Worm (Caenorhabditis elegans) whole organism, young adult: ENCODE results near the gene che-2.
A peak's percentile ranks its signal among the peaks of the same experiment; 100 is the strongest.

Source experiments
- B0035.1 ChIP-seq: sonication (generic microtip); optimal IDR thresholded peaks from 2 replicates; lab custom pipeline; 2016; ENCODE audit warnings: missing genetic modification characterization, mild to moderate bottlenecking, missing compliant biosample characterization, missing genotype, missing genetic modification reagents
- B0336.3 ChIP-seq: fragments of 200-800 bp; sonication (Bioruptor generic); IDR thresholded peaks from 2 replicates; pipeline ENCODE4 v1.3.6; 2022; ENCODE audit warnings: missing genetic modification characterization, missing compliant biosample characterization
- C17E4.6 ChIP-seq: fragments of 200-800 bp; sonication (Bioruptor generic); IDR thresholded peaks from 2 replicates; pipeline ENCODE4 v1.3.6; 2022; ENCODE audit warnings: missing genetic modification reagents, missing genetic modification characterization, missing compliant biosample characterization
- F23B12.7 ChIP-seq: sonication (generic microtip); optimal IDR thresholded peaks from 2 replicates; lab custom pipeline; 2017; ENCODE audit warnings: missing genetic modification characterization, mild to moderate bottlenecking, missing compliant biosample characterization, antibody characterized with exemption, moderate library complexity; ENCODE audit not compliant: insufficient read depth
- Y53F4B.3 ChIP-seq: fragments of 200-800 bp; sonication (Bioruptor generic); IDR thresholded peaks from 2 replicates; pipeline ENCODE4 v1.3.6; 2022; ENCODE audit warnings: missing genetic modification reagents, missing genetic modification characterization, missing compliant biosample characterization
- Y53G8AR.9 ChIP-seq: fragments of 200-800 bp; sonication (Bioruptor generic); conservative IDR thresholded peaks from 2 replicates; pipeline ENCODE4 v1.3.6; 2022; ENCODE audit warnings: missing genetic modification reagents, missing genetic modification characterization, missing compliant biosample characterization
- Y95B8A.8 ChIP-seq: fragments of 200-800 bp; sonication (Bioruptor generic); IDR thresholded peaks from 2 replicates; pipeline ENCODE4 v1.3.6; 2022; ENCODE audit warnings: missing genetic modification reagents, missing genetic modification characterization, missing compliant biosample characterization
- aptf-3 ChIP-seq: fragments of 200-800 bp; sonication (Bioruptor generic); IDR thresholded peaks from 2 replicates; pipeline ENCODE4 v1.3.6; 2022; ENCODE audit warnings: missing genetic modification characterization, missing compliant biosample characterization
- atf-7 ChIP-seq: sonication (generic microtip); optimal IDR thresholded peaks from 2 replicates; lab custom pipeline; 2017; ENCODE audit warnings: mild to moderate bottlenecking, missing genetic modification characterization, missing compliant biosample characterization
- attf-3 ChIP-seq: fragments of 200-800 bp; sonication (Bioruptor generic); conservative IDR thresholded peaks from 2 replicates; pipeline ENCODE4 v1.3.6; 2022; ENCODE audit warnings: missing genetic modification reagents, missing genetic modification characterization, missing compliant biosample characterization
- attf-5 ChIP-seq: fragments of 200-800 bp; sonication (Bioruptor generic); optimal IDR thresholded peaks from 2 replicates; lab custom pipeline; 2018; ENCODE audit warnings: mild to moderate bottlenecking, missing genetic modification characterization, missing compliant biosample characterization
- bed-2 ChIP-seq: fragments of 200-800 bp; sonication (Bioruptor generic); IDR thresholded peaks from 2 replicates; pipeline ENCODE4 v1.3.6; 2022; ENCODE audit warnings: missing genetic modification reagents, missing genetic modification characterization, missing compliant biosample characterization
- cebp-2 ChIP-seq: fragments of 200-800 bp; sonication (Bioruptor generic); IDR thresholded peaks from 2 replicates; pipeline ENCODE4 v1.3.6; 2022; ENCODE audit warnings: missing genetic modification characterization, missing compliant biosample characterization
- ceh-79 ChIP-seq: sonication (generic microtip); optimal IDR thresholded peaks from 2 replicates; lab custom pipeline; 2017; ENCODE audit warnings: mild to moderate bottlenecking, missing genetic modification characterization, missing compliant biosample characterization
- ceh-91 ChIP-seq: fragments of 200-800 bp; sonication (Bioruptor generic); IDR thresholded peaks from 2 replicates; pipeline ENCODE4 v1.3.6; 2022; ENCODE audit warnings: missing genetic modification reagents, missing genetic modification characterization, missing compliant biosample characterization
- dox-1 ChIP-seq: fragments of 200-800 bp; sonication (Bioruptor generic); IDR thresholded peaks from 2 replicates; pipeline ENCODE4 v1.3.6; 2022; ENCODE audit warnings: missing genetic modification reagents, missing genetic modification characterization, missing compliant biosample characterization
- dpl-1 ChIP-seq: fragments of 150-350 bp; optimal IDR thresholded peaks from 2 replicates; lab custom pipeline; 2014; ENCODE audit warnings: missing biosample characterization, missing genetic modification reagents, missing genetic modification characterization
- egl-18 ChIP-seq: fragments of 200-800 bp; sonication (Bioruptor generic); IDR thresholded peaks from 2 replicates; pipeline ENCODE4 v1.3.6; 2022; ENCODE audit warnings: missing genetic modification reagents, missing genetic modification characterization, missing compliant biosample characterization
- egl-44 ChIP-seq: fragments of 200-800 bp; sonication (Bioruptor generic); IDR thresholded peaks from 2 replicates; pipeline ENCODE4 v1.3.6; 2022; ENCODE audit warnings: missing genetic modification reagents, missing genetic modification characterization, missing compliant biosample characterization
- fkh-3 ChIP-seq: sonication (generic microtip); optimal IDR thresholded peaks from 2 replicates; lab custom pipeline; 2016; ENCODE audit warnings: mild to moderate bottlenecking, missing genetic modification characterization, missing compliant biosample characterization
- gei-17 ChIP-seq: fragments of 200-800 bp; sonication (Bioruptor generic); optimal IDR thresholded peaks from 2 replicates; lab custom pipeline; 2018; ENCODE audit warnings: mild to moderate bottlenecking, missing genetic modification characterization, missing compliant biosample characterization
- hmg-1.2 ChIP-seq: fragments of 200-800 bp; sonication (Bioruptor generic); IDR thresholded peaks from 2 replicates; pipeline ENCODE4 v1.3.6; 2022; ENCODE audit warnings: missing genetic modification reagents, missing genetic modification characterization, missing compliant biosample characterization
- hmg-20 ChIP-seq: fragments of 200-800 bp; sonication (Bioruptor generic); IDR thresholded peaks from 2 replicates; pipeline ENCODE4 v1.3.6; 2022; ENCODE audit warnings: missing genetic modification reagents, missing genetic modification characterization, missing compliant biosample characterization
- hrde-1 ChIP-seq: sonication (generic microtip); optimal IDR thresholded peaks from 2 replicates; lab custom pipeline; 2016; ENCODE audit warnings: missing genetic modification characterization, mild to moderate bottlenecking, missing compliant biosample characterization, moderate library complexity, missing genotype, missing genetic modification reagents, borderline replicate concordance
- lin-26 ChIP-seq: fragments of 200-800 bp; sonication (Bioruptor generic); IDR thresholded peaks from 2 replicates; pipeline ENCODE4 v1.3.6; 2022; ENCODE audit warnings: missing genetic modification reagents, missing genetic modification characterization, missing compliant biosample characterization
- lin-35 ChIP-seq, 3 experiments: fragments of 150-350 bp in 2 of 3; sonication (generic microtip) in 1 of 3; optimal IDR thresholded peaks; 2 replicates each; lab custom pipeline; 2014 to 2018; ENCODE audit warnings: missing biosample characterization in 3 of 3, missing genetic modification characterization in 3 of 3, missing genetic modification reagents in 3 of 3
- lir-1 ChIP-seq: fragments of 200-800 bp; sonication (Bioruptor generic); conservative IDR thresholded peaks from 2 replicates; pipeline ENCODE4 v1.3.6; 2022; ENCODE audit warnings: missing genetic modification reagents, missing genetic modification characterization, missing compliant biosample characterization
- nfyb-1 ChIP-seq: fragments of 200-800 bp; sonication (Bioruptor generic); IDR thresholded peaks from 2 replicates; pipeline ENCODE4 v1.3.6; 2022; ENCODE audit warnings: missing genetic modification reagents, missing genetic modification characterization, missing compliant biosample characterization
- nhr-120 ChIP-seq: fragments of 200-800 bp; sonication (Bioruptor generic); IDR thresholded peaks from 2 replicates; pipeline ENCODE4 v1.3.6; 2022; ENCODE audit warnings: missing genetic modification characterization, missing compliant biosample characterization
- nhr-80 ChIP-seq: sonication (generic microtip); optimal IDR thresholded peaks from 2 replicates; lab custom pipeline; 2016; ENCODE audit warnings: missing genetic modification characterization, missing compliant biosample characterization
- nhr-90 ChIP-seq: sonication (generic microtip); optimal IDR thresholded peaks from 2 replicates; lab custom pipeline; 2016; ENCODE audit warnings: missing genotype, mild to moderate bottlenecking, missing genetic modification characterization, missing compliant biosample characterization
- rcor-1 ChIP-seq: fragments of 200-800 bp; sonication (Bioruptor generic); IDR thresholded peaks from 2 replicates; pipeline ENCODE4 v1.3.6; 2022; ENCODE audit warnings: missing genetic modification reagents, missing genetic modification characterization, missing compliant biosample characterization
- repo-1 ChIP-seq: sonication (generic microtip); optimal IDR thresholded peaks from 2 replicates; lab custom pipeline; 2017; ENCODE audit warnings: mild to moderate bottlenecking, missing genetic modification characterization, missing compliant biosample characterization
- rpc-1 ChIP-seq, 2 experiments: fragments of 150-350 bp in 1 of 2; sonication (generic microtip) in 1 of 2; optimal IDR thresholded peaks; 2 replicates each; lab custom pipeline; 2014 to 2018; ENCODE audit warnings: missing biosample characterization in 1 of 2, missing genetic modification characterization in 1 of 2, missing genetic modification reagents in 1 of 2, missing genotype in 1 of 2
- tbp1 ChIP-seq: fragments of 200-800 bp; sonication (Bioruptor generic); optimal IDR thresholded peaks from 2 replicates; lab custom pipeline; 2018; ENCODE audit warnings: mild to moderate bottlenecking, missing genetic modification characterization, missing compliant biosample characterization
- zfh-2 ChIP-seq: fragments of 200-800 bp; sonication (Bioruptor generic); conservative IDR thresholded peaks from 2 replicates; pipeline ENCODE4 v1.3.6; 2022; ENCODE audit warnings: missing genetic modification reagents, missing genetic modification characterization, missing compliant biosample characterization
- zim-3 ChIP-seq: sonication (generic microtip); optimal IDR thresholded peaks from 2 replicates; lab custom pipeline; 2017; ENCODE audit warnings: mild to moderate bottlenecking, missing genetic modification characterization, moderate library complexity, missing compliant biosample characterization
- ztf-3 ChIP-seq: fragments of 200-800 bp; sonication (Bioruptor generic); optimal IDR thresholded peaks from 2 replicates; lab custom pipeline; 2018; ENCODE audit warnings: mild to moderate bottlenecking, missing genetic modification characterization, missing compliant biosample characterization

The che-2 gene

ce11 chrX:481150-481549 is at the start of gene che-2:
Gene che-2, plus strand, starts transcription at chrX:481450.
- no peak for TF ChIP-seq tbp1 (GFP tag; lab: Kevin White, UChicago)
- TF ChIP-seq lin-35 (GFP tag; optimal IDR thresholded peaks at IDR 0.05; lab: Kevin White, UChicago), result no peak
- TF ChIP-seq lir-1, result no peak
- no peak for TF ChIP-seq dox-1 (GFP tag; lab: Robert Waterston, UW)
- no peak for TF ChIP-seq ceh-91 (GFP tag; lab: Robert Waterston, UW)
- TF ChIP-seq cebp-2, result no peak
- no peak for TF ChIP-seq egl-44 (GFP tag; lab: Robert Waterston, UW)
- no peak for TF ChIP-seq atf-7 (tag; lab: Kevin White, UChicago)

ce11 chrX:431596-431995 is 49.7 kb upstream of the che-2 start:
- TF ChIP-seq zfh-2 (GFP tag; lab: Robert Waterston, UW) (peak; percentile 71), Y53F4B.3 (GFP tag; lab: Robert Waterston, UW) (no peak), rcor-1 (GFP tag; lab: Robert Waterston, UW) (no peak), C17E4.6 (no peak)

- TF ChIP-seq ztf-3, result no peak
- no peak for TF ChIP-seq egl-18
- no peak for TF ChIP-seq B0336.3 (GFP tag; lab: Robert Waterston, UW)
- no peak for TF ChIP-seq Y53G8AR.9 (GFP tag; lab: Robert Waterston, UW)
- no peak for TF ChIP-seq rpc-1 (optimal IDR thresholded peaks at IDR 0.05; lab: Kevin White, UChicago)
- TF ChIP-seq rpc-1 (tag; optimal IDR thresholded peaks at IDR 0.05; lab: Kevin White, UChicago), result no peak
- TF ChIP-seq dpl-1, result no peak
- TF ChIP-seq nhr-120 (GFP tag; lab: Robert Waterston, UW), result no peak
- no peak for TF ChIP-seq repo-1 (tag; lab: Kevin White, UChicago)
- no peak for TF ChIP-seq ceh-79 (tag; lab: Kevin White, UChicago)
- TF ChIP-seq fkh-3 (tag; lab: Kevin White, UChicago), result no peak
- TF ChIP-seq hrde-1 (tag; lab: Kevin White, UChicago), result no peak
- TF ChIP-seq, all 124 proteins: peak for 0
These were observed 48.1 kb upstream of the che-2 start for ce11 chrX:433029-433693.

- 0 out of 2 replicates have a peak, but pooled peaks have one; percentile 30 for TF ChIP-seq nfyb-1 (GFP tag; lab: Robert Waterston, UW)
- no peak for TF ChIP-seq ceh-79 (tag; lab: Kevin White, UChicago)
- TF ChIP-seq, all 124 proteins: peak for 1
These were observed 47.5 kb upstream of the che-2 start, which contains the start of gene dve-1 for ce11 chrX:433747-434146. Gene dve-1, minus strand, starts transcription at chrX:433812.

DNA sequence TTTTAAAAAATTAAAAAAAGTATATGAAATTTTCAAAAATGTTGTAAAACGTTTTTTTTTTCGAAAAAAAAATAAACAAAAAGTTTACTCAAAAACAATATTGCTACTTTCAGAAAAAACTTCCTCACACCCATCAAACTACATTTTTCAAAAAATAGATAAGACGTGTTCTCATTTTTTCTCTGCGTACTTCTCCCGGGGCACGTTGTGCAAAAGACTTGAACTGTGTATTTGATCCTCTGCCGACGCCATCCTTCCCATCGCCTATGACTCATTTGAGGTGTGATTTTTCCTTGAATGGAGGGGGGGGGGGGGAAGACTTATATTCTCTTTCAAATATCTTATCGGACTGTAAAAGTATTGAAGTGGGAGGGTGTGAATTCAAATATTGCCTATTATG is 42.9 kb upstream of the che-2 start:
- peak; percentile 24 for TF ChIP-seq nhr-80 (tag; lab: Kevin White, UChicago)
- TF ChIP-seq hmg-1.2 (GFP tag; lab: Robert Waterston, UW), result no peak

DNA sequence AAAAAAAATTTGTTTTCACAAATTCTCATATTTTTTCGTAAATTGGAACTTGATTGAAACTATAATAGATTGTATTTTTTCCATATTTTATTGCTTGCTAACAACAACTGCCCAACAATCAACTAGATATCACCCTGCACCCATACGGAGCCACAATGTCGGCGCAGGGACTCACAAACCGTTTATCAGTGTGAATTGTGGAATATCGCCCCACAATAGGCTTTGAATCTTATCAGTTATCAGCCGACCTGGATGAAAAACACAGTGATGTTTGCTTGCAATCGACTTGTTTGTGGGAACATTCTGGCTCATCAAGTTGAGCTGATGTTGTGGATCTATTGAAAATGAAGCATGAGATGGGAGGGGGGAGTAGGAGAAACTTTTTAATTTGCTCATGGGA is 42.2 kb upstream of the che-2 start:
- TF ChIP-seq zim-3 (tag; lab: Kevin White, UChicago) (no peak), B0336.3 (GFP tag; lab: Robert Waterston, UW) (no peak), B0035.1 (no peak), gei-17 (no peak), F23B12.7 (tag; lab: Kevin White, UChicago) (no peak), lin-35 (GFP tag; optimal IDR thresholded peaks at IDR 0.05; lab: Kevin White, UChicago) (no peak), nhr-90 (tag; lab: Kevin White, UChicago) (no peak), egl-18 (no peak), Y95B8A.8 (GFP tag; lab: Robert Waterston, UW) (no peak), aptf-3 (GFP tag; lab: Robert Waterston, UW) (no peak), attf-3 (no peak), bed-2 (GFP tag; lab: Robert Waterston, UW) (no peak), attf-5 (no peak), hmg-20 (GFP tag; lab: Robert Waterston, UW) (no peak), lin-26 (GFP tag; lab: Robert Waterston, UW) (no peak)
- TF ChIP-seq, all 124 proteins: peak for 0
